Fruit fly (Drosophila melanogaster): ENCODE measurements around the gene CG17249.

Gene CG17249

dm6 chr3L:1647276-1647919 is at the start of gene CG17249, which contains the start of gene Bro:
TSS of gene CG17249 (minus strand) at chr3L:1647464.
TSS of gene Bro (plus strand) at chr3L:1647869.
- peak; percentile 3 for TF ChIP-seq Clk (GFP tag; optimal IDR thresholded peaks at IDR 0.05)
- TF ChIP-seq CG33017 (tag; optimal IDR thresholded peaks at IDR 0.05): no peak
- peak; percentile 99 for TF ChIP-seq CG14711 (tag; optimal IDR thresholded peaks at IDR 0.05)
- TF ChIP-seq pad (GFP tag; optimal IDR thresholded peaks at IDR 0.05): peak; percentile 38
- TF ChIP-seq CG7045 (GFP tag; optimal IDR thresholded peaks at IDR 0.05): no peak
- TF ChIP-seq Hr96 (GFP tag; optimal IDR thresholded peaks at IDR 0.05): no peak
- TF ChIP-seq CG7101 (tag; optimal IDR thresholded peaks at IDR 0.05): peak; percentile 57
- no peak for TF ChIP-seq CG12768 (GFP tag; optimal IDR thresholded peaks at IDR 0.05)
- TF ChIP-seq CG5204 (GFP tag; optimal IDR thresholded peaks at IDR 0.05): no peak
- no peak for TF ChIP-seq kay (GFP tag; ENCODE audit: borderline replicate concordance)
- TF ChIP-seq Mnt (GFP tag; optimal IDR thresholded peaks at IDR 0.05): peak; percentile 28
- TF ChIP-seq ovo (GFP tag; optimal IDR thresholded peaks at IDR 0.05): peak; percentile 34
- TF ChIP-seq toe (GFP tag; optimal IDR thresholded peaks at IDR 0.05): peak; percentile 26
- no peak for TF ChIP-seq cnc (optimal IDR thresholded peaks at IDR 0.05)
- TF ChIP-seq CG11617 (GFP tag; optimal IDR thresholded peaks at IDR 0.05): no peak
- peak; percentile 32 for TF ChIP-seq bab1 (GFP tag; optimal IDR thresholded peaks at IDR 0.05)
- TF ChIP-seq tj (GFP tag; optimal IDR thresholded peaks at IDR 0.05): no peak
- peak; percentile 76 for TF ChIP-seq CG1620 (GFP tag; optimal IDR thresholded peaks at IDR 0.05)
- TF ChIP-seq Crg-1 (GFP tag; optimal IDR thresholded peaks at IDR 0.05): peak; percentile 69
- peak; percentile 19 for TF ChIP-seq cic (GFP tag; optimal IDR thresholded peaks at IDR 0.05)

DNA sequence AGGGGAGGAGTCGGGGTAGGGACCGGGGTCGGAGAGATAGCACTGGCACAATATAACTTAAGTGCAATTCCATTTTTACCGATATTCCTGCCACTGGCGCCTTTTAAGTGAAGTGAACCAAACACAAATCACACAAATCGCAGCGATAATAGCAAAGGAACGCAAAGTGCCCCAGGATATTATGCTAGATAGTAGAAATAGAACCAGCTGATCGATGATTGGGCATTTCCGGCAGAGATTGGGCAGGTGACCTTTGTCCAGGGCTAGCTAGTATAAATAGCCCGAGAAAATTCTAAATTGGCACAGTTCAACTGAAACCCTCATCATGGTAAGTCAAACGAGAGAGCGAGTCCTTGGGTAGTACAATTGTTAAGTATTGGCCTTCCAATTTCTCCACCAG is 47.1 kb upstream of the CG17249 start, which contains the start of gene CG12011:
Gene CG12011 (plus strand): TSS at position 301 of the 400 bp plus-strand sequence.
- no peak for TF ChIP-seq cic (GFP tag; optimal IDR thresholded peaks at IDR 0.05)
- TF ChIP-seq pad (GFP tag; optimal IDR thresholded peaks at IDR 0.05): no peak
- no peak for TF ChIP-seq CG7045 (GFP tag; optimal IDR thresholded peaks at IDR 0.05)
- TF ChIP-seq CG33017 (tag; optimal IDR thresholded peaks at IDR 0.05): no peak
- no peak for TF ChIP-seq kay (GFP tag; ENCODE audit: borderline replicate concordance)
- TF ChIP-seq CG5204 (GFP tag; optimal IDR thresholded peaks at IDR 0.05): no peak
- no peak for TF ChIP-seq ovo (GFP tag; optimal IDR thresholded peaks at IDR 0.05)
- TF ChIP-seq bab1 (GFP tag; optimal IDR thresholded peaks at IDR 0.05): no peak
- TF ChIP-seq toe (GFP tag; optimal IDR thresholded peaks at IDR 0.05): no peak
- no peak for TF ChIP-seq CG7101 (tag; optimal IDR thresholded peaks at IDR 0.05)
- TF ChIP-seq Crg-1 (GFP tag; optimal IDR thresholded peaks at IDR 0.05): no peak
- no peak for TF ChIP-seq CG14711 (tag; optimal IDR thresholded peaks at IDR 0.05)
- no peak for TF ChIP-seq Hr96 (GFP tag; optimal IDR thresholded peaks at IDR 0.05)

DNA sequence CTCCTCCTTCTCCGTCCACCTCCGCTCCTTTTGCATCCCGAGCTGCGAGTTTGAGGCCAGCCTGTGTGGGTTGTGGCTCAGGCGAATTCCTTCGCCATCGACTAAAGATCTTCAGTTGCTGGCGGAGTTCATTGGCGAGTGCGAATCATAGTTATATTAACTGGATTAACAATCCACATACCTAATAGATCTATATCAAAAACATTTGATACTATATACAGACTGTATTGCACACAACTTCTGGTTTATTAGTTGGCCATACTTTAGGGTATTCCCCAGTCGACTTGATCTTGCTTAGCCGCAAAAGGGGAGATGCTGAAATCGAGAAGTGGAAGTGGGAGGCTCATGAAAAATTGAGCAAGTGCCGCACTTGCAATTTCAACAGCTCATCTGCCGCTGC is 45.6 kb upstream of the CG17249 start:
- TF ChIP-seq kay (GFP tag; ENCODE audit: borderline replicate concordance) (no peak), CG1620 (GFP tag; optimal IDR thresholded peaks at IDR 0.05) (no peak), toe (GFP tag; optimal IDR thresholded peaks at IDR 0.05) (no peak), Crg-1 (GFP tag; optimal IDR thresholded peaks at IDR 0.05) (no peak), Mnt (GFP tag; optimal IDR thresholded peaks at IDR 0.05) (no peak)

- TF ChIP-seq bab1 (GFP tag; optimal IDR thresholded peaks at IDR 0.05) (no peak), CG7045 (GFP tag; optimal IDR thresholded peaks at IDR 0.05) (no peak), Hr96 (GFP tag; optimal IDR thresholded peaks at IDR 0.05) (no peak), ovo (GFP tag; optimal IDR thresholded peaks at IDR 0.05) (no peak), CG5204 (GFP tag; optimal IDR thresholded peaks at IDR 0.05) (no peak), CG33017 (tag; optimal IDR thresholded peaks at IDR 0.05) (no peak), CG7101 (tag; optimal IDR thresholded peaks at IDR 0.05) (no peak), cnc (optimal IDR thresholded peaks at IDR 0.05) (no peak), toe (GFP tag; optimal IDR thresholded peaks at IDR 0.05) (no peak), Mnt (GFP tag; optimal IDR thresholded peaks at IDR 0.05) (no peak), cic (GFP tag; optimal IDR thresholded peaks at IDR 0.05) (no peak), kay (GFP tag; ENCODE audit: borderline replicate concordance) (no peak), tj (GFP tag; optimal IDR thresholded peaks at IDR 0.05) (no peak), CG14711 (tag; optimal IDR thresholded peaks at IDR 0.05) (no peak), Crg-1 (GFP tag; optimal IDR thresholded peaks at IDR 0.05) (no peak)
These were observed 45.0 kb upstream of the CG17249 start for dm6 chr3L:1692122-1692786.

- no peak for TF ChIP-seq Crg-1 (GFP tag; optimal IDR thresholded peaks at IDR 0.05)
- TF ChIP-seq Mnt (GFP tag; optimal IDR thresholded peaks at IDR 0.05): no peak
- TF ChIP-seq toe (GFP tag; optimal IDR thresholded peaks at IDR 0.05): no peak
- no peak for TF ChIP-seq CG5204 (GFP tag; optimal IDR thresholded peaks at IDR 0.05)
- no peak for TF ChIP-seq tj (GFP tag; optimal IDR thresholded peaks at IDR 0.05)
- TF ChIP-seq CG7045 (GFP tag; optimal IDR thresholded peaks at IDR 0.05): no peak
- no peak for TF ChIP-seq CG33017 (tag; optimal IDR thresholded peaks at IDR 0.05)
- TF ChIP-seq CG11617 (GFP tag; optimal IDR thresholded peaks at IDR 0.05): no peak
- no peak for TF ChIP-seq Clk (GFP tag; optimal IDR thresholded peaks at IDR 0.05)
- no peak for TF ChIP-seq CG14711 (tag; optimal IDR thresholded peaks at IDR 0.05)
- TF ChIP-seq CG7101 (tag; optimal IDR thresholded peaks at IDR 0.05): no peak
- no peak for TF ChIP-seq pad (GFP tag; optimal IDR thresholded peaks at IDR 0.05)
- TF ChIP-seq ovo (GFP tag; optimal IDR thresholded peaks at IDR 0.05): no peak
- no peak for TF ChIP-seq kay (GFP tag; ENCODE audit: borderline replicate concordance)
- no peak for TF ChIP-seq CG1620 (GFP tag; optimal IDR thresholded peaks at IDR 0.05)
- TF ChIP-seq Hr96 (GFP tag; optimal IDR thresholded peaks at IDR 0.05): no peak
- no peak for TF ChIP-seq bab1 (GFP tag; optimal IDR thresholded peaks at IDR 0.05)
- no peak for TF ChIP-seq CG12768 (GFP tag; optimal IDR thresholded peaks at IDR 0.05)
These were observed 43.6 kb upstream of the CG17249 start for dm6 chr3L:1690727-1691413.
